Worm (Caenorhabditis elegans) whole organism, L3 larva: Measurements from ENCODE around the gene Y56A3A.41.
A peak's percentile ranks its signal among the peaks of the same experiment; 100 is the strongest.

Source experiments
- ZK546.5 ChIP-seq: sonication (generic microtip); optimal IDR thresholded peaks from 2 replicates; lab custom pipeline; 2017; ENCODE audit warnings: missing biosample characterization, missing genetic modification characterization
- ceh-16 ChIP-seq: sonication (generic microtip); optimal IDR thresholded peaks from 2 replicates; lab custom pipeline; 2017; ENCODE audit warnings: missing biosample characterization, missing genetic modification characterization
- ceh-28 ChIP-seq: fragments of 150-350 bp; optimal IDR thresholded peaks from 2 replicates; lab custom pipeline; 2014; ENCODE audit warnings: missing biosample characterization, missing genetic modification reagents, missing genetic modification characterization
- ceh-9 ChIP-seq: sonication (generic microtip); optimal IDR thresholded peaks from 2 replicates; lab custom pipeline; 2018; ENCODE audit warnings: missing biosample characterization, missing genetic modification characterization
- daf-12 ChIP-seq: fragments of 150-350 bp; optimal IDR thresholded peaks from 2 replicates; lab custom pipeline; 2014; ENCODE audit warnings: missing biosample characterization, missing genetic modification reagents, missing genetic modification characterization
- egl-27 ChIP-seq: sonication (generic microtip); optimal IDR thresholded peaks from 4 replicates; lab custom pipeline; 2017; ENCODE audit warnings: missing biosample characterization, missing genetic modification reagents, missing genetic modification characterization
- egl-5 ChIP-seq: fragments of 150-350 bp; optimal IDR thresholded peaks from 2 replicates; lab custom pipeline; 2017; ENCODE audit warnings: missing biosample characterization, missing genetic modification reagents, missing genetic modification characterization, inconsistent platforms
- elt-1 ChIP-seq: fragments of 150-350 bp; optimal IDR thresholded peaks from 2 replicates; lab custom pipeline; 2014; ENCODE audit warnings: missing biosample characterization, missing genetic modification characterization
- elt-2 ChIP-seq: sonication (generic microtip); optimal IDR thresholded peaks from 2 replicates; lab custom pipeline; 2016; ENCODE audit warnings: missing genetic modification reagents, mild to moderate bottlenecking, missing genetic modification characterization, missing compliant biosample characterization
- elt-3 ChIP-seq, 3 experiments: fragments of 150-350 bp in 1 of 3; sonication (generic microtip) in 2 of 3; optimal IDR thresholded peaks; 2 replicates in 2 of 3; 4 replicates in 1 of 3; lab custom pipeline; 2014 to 2017; ENCODE audit warnings: missing biosample characterization in 3 of 3, missing genetic modification characterization in 3 of 3
- eor-1 ChIP-seq, 2 experiments: fragments of 150-350 bp; optimal IDR thresholded peaks; 2 replicates each; lab custom pipeline; 2014 to 2018; ENCODE audit warnings: missing biosample characterization in 2 of 2, missing genetic modification characterization in 2 of 2
- fkh-10 ChIP-seq: sonication (generic microtip); optimal IDR thresholded peaks from 2 replicates; lab custom pipeline; 2017; ENCODE audit warnings: missing biosample characterization, missing genetic modification reagents, missing genetic modification characterization
- hmg-11 ChIP-seq: sonication (generic microtip); optimal IDR thresholded peaks from 2 replicates; lab custom pipeline; 2016; ENCODE audit warnings: missing genetic modification characterization, missing compliant biosample characterization
- jun-1 ChIP-seq: fragments of 150-350 bp; optimal IDR thresholded peaks from 2 replicates; lab custom pipeline; 2014; ENCODE audit warnings: missing biosample characterization, missing genetic modification reagents, missing genetic modification characterization
- lin-39 ChIP-seq: fragments of 150-350 bp; optimal IDR thresholded peaks from 2 replicates; lab custom pipeline; 2018; ENCODE audit warnings: missing biosample characterization, missing genetic modification reagents, missing genetic modification characterization
- lsy-12 ChIP-seq: sonication (generic microtip); optimal IDR thresholded peaks from 2 replicates; lab custom pipeline; 2016; ENCODE audit warnings: mild to moderate bottlenecking, missing genetic modification characterization, missing compliant biosample characterization
- mdl-1 ChIP-seq: fragments of 150-350 bp; optimal IDR thresholded peaks from 2 replicates; lab custom pipeline; 2014; ENCODE audit warnings: missing biosample characterization, missing genetic modification characterization
- mml-1 ChIP-seq: fragments of 150-350 bp; sonication (generic microtip); optimal IDR thresholded peaks from 3 replicates; lab custom pipeline; 2014; ENCODE audit warnings: missing biosample characterization, missing genetic modification characterization
- nfya-1 ChIP-seq: sonication (generic microtip); optimal IDR thresholded peaks from 2 replicates; lab custom pipeline; 2017; ENCODE audit warnings: missing genetic modification characterization, mild to moderate bottlenecking, missing compliant biosample characterization, antibody characterized with exemption, moderate library complexity; ENCODE audit not compliant: insufficient read depth
- nhr-11 ChIP-seq: fragments of 150-350 bp; optimal IDR thresholded peaks from 2 replicates; lab custom pipeline; 2014; ENCODE audit warnings: missing biosample characterization, missing genetic modification characterization
- nhr-12 ChIP-seq: fragments of 150-350 bp; optimal IDR thresholded peaks from 2 replicates; lab custom pipeline; 2014; ENCODE audit warnings: missing biosample characterization, missing genetic modification characterization
- nhr-23 ChIP-seq: fragments of 150-350 bp; optimal IDR thresholded peaks from 2 replicates; lab custom pipeline; 2014; ENCODE audit warnings: missing biosample characterization, missing genetic modification reagents, missing genetic modification characterization
- nhr-237 ChIP-seq: fragments of 150-350 bp; optimal IDR thresholded peaks from 2 replicates; lab custom pipeline; 2014; ENCODE audit warnings: missing biosample characterization, missing genetic modification characterization
- nhr-25 ChIP-seq: sonication (generic microtip); optimal IDR thresholded peaks from 2 replicates; lab custom pipeline; 2017; ENCODE audit warnings: missing biosample characterization, missing genetic modification characterization
- nhr-28 ChIP-seq: fragments of 150-350 bp; optimal IDR thresholded peaks from 2 replicates; lab custom pipeline; 2014; ENCODE audit warnings: missing biosample characterization, missing genetic modification characterization
- nhr-43 ChIP-seq: sonication (generic microtip); optimal IDR thresholded peaks from 2 replicates; lab custom pipeline; 2016; ENCODE audit warnings: mild to moderate bottlenecking, missing genetic modification characterization, missing compliant biosample characterization; ENCODE audit not compliant: poor library complexity, severe bottlenecking
- nhr-76 ChIP-seq: fragments of 150-350 bp; sonication (generic microtip); optimal IDR thresholded peaks from 5 replicates; lab custom pipeline; 2014; ENCODE audit warnings: missing biosample characterization, missing genetic modification characterization
- nhr-77 ChIP-seq: fragments of 150-350 bp; optimal IDR thresholded peaks from 2 replicates; lab custom pipeline; 2014; ENCODE audit warnings: missing biosample characterization, missing genetic modification characterization
- pha-4 ChIP-seq: fragments of 150-350 bp; optimal IDR thresholded peaks from 2 replicates; lab custom pipeline; 2014; ENCODE audit warnings: missing biosample characterization, missing genetic modification reagents, missing genetic modification characterization
- pqm-1 ChIP-seq: fragments of 150-350 bp; optimal IDR thresholded peaks from 2 replicates; lab custom pipeline; 2017; ENCODE audit warnings: missing biosample characterization, missing genetic modification characterization, inconsistent platforms
- snpc-4 ChIP-seq: fragments of 150-350 bp; optimal IDR thresholded peaks from 2 replicates; lab custom pipeline; 2014; ENCODE audit warnings: missing biosample characterization, missing genetic modification characterization
- tbx-2 ChIP-seq: sonication (generic microtip); optimal IDR thresholded peaks from 2 replicates; lab custom pipeline; 2016; ENCODE audit warnings: mild to moderate bottlenecking, missing genetic modification characterization, missing compliant biosample characterization
- unc-39 ChIP-seq: sonication (generic microtip); optimal IDR thresholded peaks from 4 replicates; lab custom pipeline; 2017; ENCODE audit warnings: missing biosample characterization, missing genetic modification characterization
- zag-1 ChIP-seq: fragments of 150-350 bp; optimal IDR thresholded peaks from 2 replicates; lab custom pipeline; 2014; ENCODE audit warnings: missing biosample characterization, missing genetic modification characterization
- ztf-4 ChIP-seq: fragments of 150-350 bp; optimal IDR thresholded peaks from 2 replicates; lab custom pipeline; 2014; ENCODE audit warnings: missing biosample characterization, missing genetic modification characterization

The Y56A3A.41 gene

ce11 chrIII:11907177-11907576, 14.3 kb upstream of the Y56A3A.41 start, which contains the start of gene sdz-33:
Gene sdz-33, plus strand, starts transcription at chrIII:11907477.
- TF ChIP-seq hmg-11 (tag; lab: Kevin White, UChicago), result no peak
- TF ChIP-seq nfya-1 (tag; lab: Kevin White, UChicago), result no peak
- no peak for TF ChIP-seq fkh-10 (GFP tag; lab: Kevin White, UChicago)
- TF ChIP-seq elt-3 (tag; optimal IDR thresholded peaks at IDR 0.05; lab: Kevin White, UChicago), result no peak
- TF ChIP-seq nhr-76 (tag; lab: Kevin White, UChicago), result no peak

- no peak for TF ChIP-seq nhr-77 (tag; lab: Kevin White, UChicago)
- no peak for TF ChIP-seq mdl-1 (tag; lab: Kevin White, UChicago)
- no peak for TF ChIP-seq hmg-11 (tag; lab: Kevin White, UChicago)
- TF ChIP-seq eor-1 (tag; optimal IDR thresholded peaks at IDR 0.05; lab: Kevin White, UChicago), result no peak
- no peak for TF ChIP-seq egl-5
- no peak for TF ChIP-seq snpc-4 (tag; lab: Kevin White, UChicago)
- no peak for TF ChIP-seq nhr-28 (tag; lab: Kevin White, UChicago)
- TF ChIP-seq nhr-23 (tag; lab: Kevin White, UChicago), result no peak
- no peak for TF ChIP-seq nhr-11 (tag; lab: Kevin White, UChicago)
- TF ChIP-seq daf-12 (tag; lab: Kevin White, UChicago), result no peak
- no peak for TF ChIP-seq jun-1
- TF ChIP-seq elt-3 (tag; optimal IDR thresholded peaks at IDR 0.05; lab: Kevin White, UChicago), result no peak
- no peak for TF ChIP-seq lsy-12 (tag; lab: Kevin White, UChicago)
- TF ChIP-seq pqm-1 (tag; lab: Kevin White, UChicago), result no peak
- TF ChIP-seq nhr-43 (tag; lab: Kevin White, UChicago), result no peak
- TF ChIP-seq nhr-12, result no peak
- TF ChIP-seq ceh-28 (tag; lab: Kevin White, UChicago), result no peak
- no peak for TF ChIP-seq ceh-9 (tag; lab: Kevin White, UChicago)
Observed at ce11 chrIII:11902782-11903181, 9.9 kb upstream of the Y56A3A.41 start.

- TF ChIP-seq nhr-23 (tag; lab: Kevin White, UChicago) (no peak), ceh-16 (tag; lab: Kevin White, UChicago) (no peak), egl-27 (no peak), nfya-1 (tag; lab: Kevin White, UChicago) (peak; percentile 83), unc-39 (no peak)
Observed at ce11 chrIII:11900022-11900421, 7.2 kb upstream of the Y56A3A.41 start.

- TF ChIP-seq pqm-1 (tag; lab: Kevin White, UChicago) (no peak), ZK546.5 (tag; lab: Kevin White, UChicago) (no peak), fkh-10 (GFP tag; lab: Kevin White, UChicago) (no peak), elt-3 (tag; optimal IDR thresholded peaks at IDR 0.05; lab: Kevin White, UChicago) (no peak), lsy-12 (tag; lab: Kevin White, UChicago) (no peak), elt-2 (no peak), mml-1 (no peak), nhr-25 (no peak), tbx-2 (no peak), zag-1 (tag; lab: Kevin White, UChicago) (no peak), ztf-4 (tag; lab: Kevin White, UChicago) (no peak), nhr-237 (tag; lab: Kevin White, UChicago) (no peak), ceh-28 (tag; lab: Kevin White, UChicago) (no peak)
Observed at ce11 chrIII:11898169-11898568, 5.3 kb upstream of the Y56A3A.41 start, which contains the start of gene tsen-2. Gene tsen-2, minus strand, starts transcription at chrIII:11898269.

ce11 chrIII:11896652-11897051, 3.8 kb upstream of the Y56A3A.41 start:
- TF ChIP-seq nfya-1 (tag; lab: Kevin White, UChicago) (peak; percentile 57), lin-39 (no peak)

ce11 chrIII:11895504-11895903, 2.7 kb upstream of the Y56A3A.41 start:
- TF ChIP-seq elt-1 (tag; lab: Kevin White, UChicago) (no peak), pha-4 (no peak), nhr-28 (tag; lab: Kevin White, UChicago) (no peak), nfya-1 (tag; lab: Kevin White, UChicago) (peak; percentile 70), nhr-11 (tag; lab: Kevin White, UChicago) (no peak)
